Fruit fly (Drosophila melanogaster) S2 (cell line): ENCODE data around the gene CG5107.

Source experiments
- CG8478 ChIP-seq: fragments of >200 bp; optimal IDR thresholded peaks from 2 replicates; lab custom pipeline; 2018
- CTCF ChIP-seq, 2 experiments: fragments of >200 bp; optimal IDR thresholded peaks; 2 replicates each; lab custom pipeline; 2018

DNA sequence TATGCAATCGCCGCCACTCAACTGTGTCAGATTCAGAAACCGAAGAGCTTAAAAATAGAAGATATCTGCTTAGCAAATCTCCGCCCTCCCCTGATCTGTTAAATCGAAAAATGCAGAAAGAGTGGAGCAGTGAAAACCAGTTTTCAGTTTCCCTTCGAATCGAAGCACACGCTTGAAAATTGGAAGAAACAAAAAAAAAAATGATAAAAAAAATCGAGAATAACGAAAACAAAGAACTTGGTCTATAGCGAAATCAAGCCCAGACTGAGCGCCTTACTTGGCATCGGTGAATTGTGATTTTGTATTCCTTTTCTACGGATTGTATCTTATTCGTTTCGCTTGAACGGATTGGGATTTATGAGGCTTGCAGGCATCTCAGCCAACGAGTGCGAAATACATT is 24.3 kb downstream of the CG5107 start:
- TF ChIP-seq CTCF (optimal IDR thresholded peaks at IDR 0.05; lab: Kevin White, UChicago) (no peak), CG8478 (lab: Kevin White, UChicago) (no peak)
